Worm (Caenorhabditis elegans): Measurements from ENCODE around the gene R05G6.1.
"Not testable (repeated sequence)": the region's sequence is repeated elsewhere in the genome, so short reads cannot be mapped to it uniquely, and the experiment has no call there.

R05G6.1 gene

ce11 chrIV:7561614-7562142 is 29.2 kb downstream of the R05G6.1 start, which contains the start of gene ima-3 (continued):
- TF ChIP-seq nhr-43 (tag; optimal IDR thresholded peaks at IDR 0.05; ENCODE audit: poor library complexity, severe bottlenecking): no peak
- peak; percentile 78 for TF ChIP-seq pha-4 (tag; optimal IDR thresholded peaks at IDR 0.05)
- peak; percentile 33 for TF ChIP-seq nhr-23 (tag; optimal IDR thresholded peaks at IDR 0.05)
- no peak for TF ChIP-seq ztf-4 (tag; optimal IDR thresholded peaks at IDR 0.05)
- TF ChIP-seq nhr-67 (tag; optimal IDR thresholded peaks at IDR 0.05): no peak
- TF ChIP-seq elt-3 (tag; optimal IDR thresholded peaks at IDR 0.05): no peak
- TF ChIP-seq jun-1 (tag; optimal IDR thresholded peaks at IDR 0.05): no peak
- TF ChIP-seq nhr-237 (tag; optimal IDR thresholded peaks at IDR 0.05): no peak
- TF ChIP-seq ceh-16 (tag; optimal IDR thresholded peaks at IDR 0.05): no peak
- peak; percentile 29 for TF ChIP-seq snpc-4 (tag; optimal IDR thresholded peaks at IDR 0.05)
- no peak for TF ChIP-seq nhr-12 (tag; optimal IDR thresholded peaks at IDR 0.05)

- TF ChIP-seq egl-5 (tag; optimal IDR thresholded peaks at IDR 0.05); eor-1 (tag; optimal IDR thresholded peaks at IDR 0.05); sea-2 (GFP tag; optimal IDR thresholded peaks at IDR 0.05): not testable (repeated sequence)
Observed at ce11 chrIV:7563850-7564249, 31.4 kb downstream of the R05G6.1 start, which contains the start of gene F32E10.9. Gene F32E10.9, minus strand, starts transcription at chrIV:7563950.

DNA sequence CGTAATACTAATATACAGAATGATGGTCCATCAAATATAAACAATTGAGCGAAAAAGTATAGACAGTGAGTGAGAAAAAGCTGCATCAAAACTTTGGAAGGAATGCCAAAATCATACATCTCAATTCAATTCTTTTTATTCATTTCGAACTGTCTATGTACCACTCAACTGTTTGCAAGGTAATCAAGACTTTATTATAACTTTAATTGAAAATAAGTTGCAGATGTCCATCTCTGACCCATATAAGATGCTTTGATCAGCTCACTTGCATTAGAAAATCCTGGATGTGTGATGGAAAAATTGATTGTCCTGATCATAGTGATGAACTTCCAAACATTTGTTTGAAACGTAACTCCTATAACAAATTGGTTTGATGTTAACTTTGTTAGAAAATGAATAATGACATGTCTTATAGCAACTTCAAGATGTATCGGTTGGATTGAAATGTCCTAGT is 35.1 kb downstream of the R05G6.1 start, which contains the start of gene F32E10.8:
Gene F32E10.8 (plus strand): TSS at position 51 of the 454 bp plus-strand sequence.
- TF ChIP-seq egl-5 (tag; optimal IDR thresholded peaks at IDR 0.05): no peak
- TF ChIP-seq unc-62 (GFP tag; optimal IDR thresholded peaks at IDR 0.05): no peak
- TF ChIP-seq nhr-76 (tag; optimal IDR thresholded peaks at IDR 0.05): no peak
- TF ChIP-seq elt-3 (tag; optimal IDR thresholded peaks at IDR 0.05): no peak
- TF ChIP-seq fkh-10 (GFP tag; optimal IDR thresholded peaks at IDR 0.05): no peak
- TF ChIP-seq daf-12 (tag; optimal IDR thresholded peaks at IDR 0.05): no peak
- TF ChIP-seq nhr-43 (tag; optimal IDR thresholded peaks at IDR 0.05; ENCODE audit: poor library complexity, severe bottlenecking): no peak
- TF ChIP-seq unc-39 (tag; optimal IDR thresholded peaks at IDR 0.05): no peak
- no peak for TF ChIP-seq nhr-28 (tag; optimal IDR thresholded peaks at IDR 0.05)
- no peak for TF ChIP-seq fkh-2 (tag; optimal IDR thresholded peaks at IDR 0.05)
- TF ChIP-seq mml-1 (tag; optimal IDR thresholded peaks at IDR 0.05): no peak
- no peak for TF ChIP-seq ama-1 (optimal IDR thresholded peaks at IDR 0.05)
- TF ChIP-seq jun-1 (tag; optimal IDR thresholded peaks at IDR 0.05): no peak
- no peak for TF ChIP-seq pqm-1 (tag; optimal IDR thresholded peaks at IDR 0.05)

DNA sequence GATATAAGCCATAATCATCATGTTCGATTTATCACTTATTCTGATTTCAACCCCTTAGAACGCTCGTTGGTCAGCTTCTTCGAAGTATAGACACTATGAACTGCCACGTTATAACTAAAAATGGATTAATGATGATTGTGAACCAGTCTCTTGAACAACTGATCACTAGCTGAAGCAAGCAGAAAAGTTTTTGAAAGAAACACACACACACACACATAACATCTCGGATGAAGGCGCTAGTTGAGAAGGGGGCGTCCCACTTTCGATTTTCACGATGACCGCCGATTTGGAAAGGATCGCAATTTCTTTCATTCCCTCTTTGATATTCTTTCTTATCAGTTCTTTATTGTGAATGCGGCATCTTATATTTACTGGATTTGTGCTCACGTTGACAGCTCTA is 36.1 kb downstream of the R05G6.1 start, which contains the start of gene clec-180:
Gene clec-180 (plus strand): TSS at position 301 of the 400 bp plus-strand sequence.
- TF ChIP-seq tbx-2 (tag; optimal IDR thresholded peaks at IDR 0.05): no peak
- no peak for TF ChIP-seq egl-27 (tag; optimal IDR thresholded peaks at IDR 0.05)
- TF ChIP-seq nhr-43 (tag; optimal IDR thresholded peaks at IDR 0.05; ENCODE audit: poor library complexity, severe bottlenecking): no peak
- TF ChIP-seq fos-1 (tag; optimal IDR thresholded peaks at IDR 0.05): no peak
- TF ChIP-seq ceh-28 (tag; optimal IDR thresholded peaks at IDR 0.05): no peak
- TF ChIP-seq fkh-10 (GFP tag; optimal IDR thresholded peaks at IDR 0.05): no peak
- TF ChIP-seq nhr-237 (tag; optimal IDR thresholded peaks at IDR 0.05): no peak
- no peak for TF ChIP-seq elt-2 (tag; optimal IDR thresholded peaks at IDR 0.05)
- TF ChIP-seq aly-2 (tag; optimal IDR thresholded peaks at IDR 0.05): no peak
- TF ChIP-seq R02D3.7 (tag; optimal IDR thresholded peaks at IDR 0.05): no peak
- TF ChIP-seq mml-1 (tag; optimal IDR thresholded peaks at IDR 0.05): no peak
- no peak for TF ChIP-seq pqm-1 (tag; optimal IDR thresholded peaks at IDR 0.05)
- no peak for TF ChIP-seq sea-2 (GFP tag; optimal IDR thresholded peaks at IDR 0.05)
- TF ChIP-seq nhr-67 (tag; optimal IDR thresholded peaks at IDR 0.05): no peak
- no peak for TF ChIP-seq unc-39 (tag; optimal IDR thresholded peaks at IDR 0.05)
- TF ChIP-seq zag-1 (tag; optimal IDR thresholded peaks at IDR 0.05): no peak
- TF ChIP-seq lin-39 (tag; optimal IDR thresholded peaks at IDR 0.05): no peak
- TF ChIP-seq unc-62 (GFP tag; optimal IDR thresholded peaks at IDR 0.05): no peak

- TF ChIP-seq nhr-11 (tag; optimal IDR thresholded peaks at IDR 0.05) (no peak), lsy-12 (tag; optimal IDR thresholded peaks at IDR 0.05) (peak; percentile 87), ztf-11 (tag; optimal IDR thresholded peaks at IDR 0.05) (peak; percentile 46), nhr-77 (tag; optimal IDR thresholded peaks at IDR 0.05) (peak; percentile 26), ceh-82 (tag; optimal IDR thresholded peaks at IDR 0.05) (peak; percentile 69), nhr-12 (tag; optimal IDR thresholded peaks at IDR 0.05) (no peak), aly-2 (tag; optimal IDR thresholded peaks at IDR 0.05) (peak; percentile 41), ztf-4 (tag; optimal IDR thresholded peaks at IDR 0.05) (peak; percentile 22), hmg-11 (tag; optimal IDR thresholded peaks at IDR 0.05) (peak; percentile 97), ama-1 (optimal IDR thresholded peaks at IDR 0.05) (peak; percentile 58), ceh-16 (tag; optimal IDR thresholded peaks at IDR 0.05) (peak; percentile 44), tbx-2 (tag; optimal IDR thresholded peaks at IDR 0.05) (peak; percentile 73), elt-3 (tag; optimal IDR thresholded peaks at IDR 0.05) (peak in 1 of 3 experiments; percentile 72), lin-39 (tag; optimal IDR thresholded peaks at IDR 0.05) (peak; percentile 85), jun-1 (tag; optimal IDR thresholded peaks at IDR 0.05) (no peak), nfya-1 (tag; optimal IDR thresholded peaks at IDR 0.05; ENCODE audit: insufficient read depth) (peak; percentile 65), egl-27 (tag; optimal IDR thresholded peaks at IDR 0.05) (peak; percentile 81), ceh-9 (tag; optimal IDR thresholded peaks at IDR 0.05) (no peak), nhr-76 (tag; optimal IDR thresholded peaks at IDR 0.05) (peak; percentile 12), ZK546.5 (tag; optimal IDR thresholded peaks at IDR 0.05) (no peak), elt-1 (tag; optimal IDR thresholded peaks at IDR 0.05) (peak; percentile 24), nhr-43 (tag; optimal IDR thresholded peaks at IDR 0.05; ENCODE audit: poor library complexity, severe bottlenecking) (peak; percentile 81)
Observed at ce11 chrIV:7573944-7574343, 41.5 kb downstream of the R05G6.1 start.
